Fruit fly (Drosophila melanogaster) whole organism, prepupa: ENCODE data around the gene bru3.

Experiments used
- Blimp-1 ChIP-seq: fragments of 200-800 bp; sonication (Bioruptor generic); optimal IDR thresholded peaks from 3 replicates; lab custom pipeline; 2017; ENCODE audit warnings: missing biosample characterization, missing genetic modification characterization, mild to moderate bottlenecking, moderate library complexity, missing genetic modification reagents
- CG10669 ChIP-seq: fragments of 200-800 bp; sonication (Bioruptor generic); optimal IDR thresholded peaks from 3 replicates; lab custom pipeline; 2018; ENCODE audit warnings: missing biosample characterization, mild to moderate bottlenecking, missing genetic modification characterization, moderate library complexity
- CG11762 ChIP-seq: fragments of 200-800 bp; sonication (Bioruptor generic); optimal IDR thresholded peaks from 3 replicates; lab custom pipeline; 2016; ENCODE audit warnings: missing biosample characterization, missing genetic modification characterization; ENCODE audit not compliant: insufficient read depth
- CG16779 ChIP-seq: fragments of 200-800 bp; sonication (Bioruptor generic); optimal IDR thresholded peaks from 3 replicates; lab custom pipeline; 2017; ENCODE audit warnings: missing biosample characterization, mild to moderate bottlenecking, missing genetic modification characterization
- CG34406 ChIP-seq: fragments of 200-800 bp; sonication (Bioruptor generic); optimal IDR thresholded peaks from 3 replicates; lab custom pipeline; 2016; ENCODE audit warnings: missing biosample characterization, missing genetic modification characterization
- CG6163 ChIP-seq: fragments of 200-800 bp; sonication (Bioruptor generic); IDR thresholded peaks from 3 replicates; pipeline ENCODE4 v1.3.6; 2022; ENCODE audit warnings: missing biosample characterization, missing genetic modification characterization
- Eip75B ChIP-seq: fragments of 200-800 bp; sonication (Bioruptor generic); optimal IDR thresholded peaks from 3 replicates; lab custom pipeline; 2016; ENCODE audit warnings: missing biosample characterization, missing genetic modification characterization
- Ets21C ChIP-seq: fragments of 200-800 bp; sonication (Bioruptor generic); optimal IDR thresholded peaks from 3 replicates; lab custom pipeline; 2016; ENCODE audit warnings: missing biosample characterization, missing genetic modification characterization
- Gug ChIP-seq: fragments of 200-800 bp; sonication (Bioruptor generic); IDR thresholded peaks from 2 replicates; pipeline ENCODE4 v1.3.6; 2022; ENCODE audit warnings: missing biosample characterization, missing genetic modification characterization
- OdsH ChIP-seq: fragments of 200-800 bp; sonication (Bioruptor generic); optimal IDR thresholded peaks from 3 replicates; lab custom pipeline; 2016; ENCODE audit warnings: missing biosample characterization, missing genetic modification characterization
- Smox ChIP-seq: fragments of 200-800 bp; sonication (Bioruptor generic); optimal IDR thresholded peaks from 3 replicates; lab custom pipeline; 2016; ENCODE audit warnings: missing biosample characterization, missing genetic modification characterization
- Sox102F ChIP-seq: fragments of 200-800 bp; sonication (Bioruptor generic); optimal IDR thresholded peaks from 2 replicates; lab custom pipeline; 2016; ENCODE audit warnings: missing biosample characterization, mild to moderate bottlenecking, missing genetic modification characterization
- net ChIP-seq: fragments of 200-800 bp; sonication (Bioruptor generic); optimal IDR thresholded peaks from 3 replicates; lab custom pipeline; 2016; ENCODE audit warnings: missing biosample characterization, missing genetic modification characterization
- spab ChIP-seq: fragments of 200-800 bp; sonication (Bioruptor generic); optimal IDR thresholded peaks from 2 replicates; lab custom pipeline; 2017; ENCODE audit warnings: missing biosample characterization, mild to moderate bottlenecking, missing genetic modification characterization, missing genetic modification reagents

DNA sequence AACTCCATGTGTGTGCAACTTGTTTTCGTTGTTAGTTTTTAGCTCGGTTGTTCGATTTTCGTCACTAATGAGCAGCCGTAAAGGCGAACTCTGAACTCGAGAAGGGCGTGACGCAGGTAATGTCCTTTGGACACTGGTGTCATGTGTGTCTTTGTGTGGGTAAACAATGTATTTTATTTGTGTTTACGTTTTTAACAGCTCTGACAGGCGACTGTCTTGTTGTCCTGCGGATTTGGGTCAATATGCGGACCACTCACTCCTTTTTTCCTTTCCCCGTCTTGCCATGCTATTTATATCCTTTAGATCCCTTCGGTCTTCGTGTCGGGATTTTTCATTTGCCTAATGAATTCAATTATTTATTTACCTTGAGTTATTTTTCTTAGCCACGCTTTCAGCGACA is 188.1 kb downstream of the bru3 start:
- TF ChIP-seq Eip75B (GFP tag; lab: Kevin White, UChicago) (no peak), CG6163 (GFP tag; lab: Robert Waterston, UW) (no peak), Blimp-1 (GFP tag; lab: Kevin White, UChicago) (no peak), CG11762 (GFP tag; lab: Kevin White, UChicago) (no peak), CG34406 (GFP tag; lab: Kevin White, UChicago) (no peak), spab (GFP tag; lab: Kevin White, UChicago) (no peak), OdsH (no peak), CG16779 (tag; lab: Kevin White, UChicago) (no peak), net (no peak), CG10669 (GFP tag; lab: Kevin White, UChicago) (no peak), Sox102F (GFP tag; lab: Kevin White, UChicago) (no peak), Ets21C (GFP tag; lab: Kevin White, UChicago) (no peak), Smox (GFP tag; lab: Kevin White, UChicago) (no peak), Gug (no peak)
